Fruit fly (Drosophila melanogaster) whole organism, embryonic: ENCODE data around the gene Bet1.

ENCODE experiments used
- Asciz ChIP-seq: fragments of 200-800 bp; sonication (Bioruptor generic); optimal IDR thresholded peaks from 2 replicates; lab custom pipeline; 2017; ENCODE audit warnings: missing biosample characterization, mild to moderate bottlenecking, missing genetic modification characterization, missing genetic modification reagents
- Atf-2 ChIP-seq: fragments of 200-800 bp; sonication (Bioruptor generic); optimal IDR thresholded peaks from 2 replicates; lab custom pipeline; 2016; ENCODE audit warnings: missing biosample characterization, missing genetic modification characterization
- Atf6 ChIP-seq: fragments of 200-800 bp; sonication (Bioruptor generic); IDR thresholded peaks from 2 replicates; pipeline ENCODE4 v1.3.6; 2022; ENCODE audit warnings: missing biosample characterization, missing genetic modification characterization
- Awh ChIP-seq: fragments of 200-800 bp; sonication (Bioruptor generic); IDR thresholded peaks from 2 replicates; pipeline ENCODE4, ENCODE4 v1.3.6; 2022; ENCODE audit warnings: missing biosample characterization, missing genetic modification characterization
- BEAF-32 ChIP-seq: fragments of 200-800 bp; sonication (Bioruptor generic); optimal IDR thresholded peaks from 3 replicates; lab custom pipeline; 2017; ENCODE audit warnings: missing biosample characterization, missing genetic modification characterization, mild to moderate bottlenecking, moderate library complexity, missing genetic modification reagents
- Bteb2 ChIP-seq: fragments of 200-800 bp; sonication (Bioruptor generic); optimal IDR thresholded peaks from 2 replicates; lab custom pipeline; 2016; ENCODE audit warnings: missing biosample characterization, missing genetic modification characterization
- CG11504 ChIP-seq: fragments of 200-800 bp; sonication (Bioruptor generic); optimal IDR thresholded peaks from 3 replicates; lab custom pipeline; 2019; ENCODE audit warnings: missing biosample characterization, mild to moderate bottlenecking, missing genetic modification characterization, moderate library complexity
- CG12769 ChIP-seq: fragments of 200-800 bp; sonication (Bioruptor generic); optimal IDR thresholded peaks from 2 replicates; lab custom pipeline; 2019; ENCODE audit warnings: missing biosample characterization, mild to moderate bottlenecking, missing genetic modification characterization, moderate library complexity
- CG13424 ChIP-seq: fragments of 200-800 bp; sonication (Bioruptor generic); optimal IDR thresholded peaks from 2 replicates; lab custom pipeline; 2019; ENCODE audit warnings: missing biosample characterization, mild to moderate bottlenecking, missing genetic modification characterization, moderate library complexity
- CG14710 ChIP-seq: fragments of 200-800 bp; sonication (Bioruptor generic); optimal IDR thresholded peaks from 3 replicates; lab custom pipeline; 2019; ENCODE audit warnings: missing biosample characterization, mild to moderate bottlenecking, missing genetic modification characterization, moderate library complexity
- CG15011 ChIP-seq: fragments of 200-800 bp; sonication (Bioruptor generic); optimal IDR thresholded peaks from 3 replicates; lab custom pipeline; 2018; ENCODE audit warnings: missing biosample characterization, mild to moderate bottlenecking, missing genetic modification characterization
- CG1529 ChIP-seq: fragments of 200-800 bp; sonication (Bioruptor generic); optimal IDR thresholded peaks from 3 replicates; lab custom pipeline; 2018; ENCODE audit warnings: missing biosample characterization, missing genetic modification characterization
- CG1603 ChIP-seq: fragments of 200-800 bp; sonication (Bioruptor generic); optimal IDR thresholded peaks from 2 replicates; lab custom pipeline; 2019; ENCODE audit warnings: missing biosample characterization, mild to moderate bottlenecking, missing genetic modification characterization, moderate library complexity
- CG17568 ChIP-seq: fragments of 200-800 bp; sonication (Bioruptor generic); optimal IDR thresholded peaks from 2 replicates; lab custom pipeline; 2018; ENCODE audit warnings: missing biosample characterization, mild to moderate bottlenecking, missing genetic modification characterization, moderate library complexity
- CG31224 ChIP-seq: fragments of 200-800 bp; sonication (Bioruptor generic); IDR thresholded peaks from 2 replicates; pipeline ENCODE4 v1.3.6; 2022; ENCODE audit warnings: missing biosample characterization, missing genetic modification characterization
- CG3407 ChIP-seq: fragments of 200-800 bp; sonication (Bioruptor generic); optimal IDR thresholded peaks from 2 replicates; lab custom pipeline; 2018; ENCODE audit warnings: missing biosample characterization, mild to moderate bottlenecking, missing genetic modification characterization
- CG6765 ChIP-seq: fragments of 200-800 bp; sonication (Bioruptor generic); optimal IDR thresholded peaks from 3 replicates; lab custom pipeline; 2017; ENCODE audit warnings: missing biosample characterization, mild to moderate bottlenecking, missing genetic modification characterization
- CG7372 ChIP-seq: fragments of 200-800 bp; sonication (Bioruptor generic); IDR thresholded peaks from 2 replicates; pipeline ENCODE4 v1.3.6; 2022; ENCODE audit warnings: missing biosample characterization, missing genetic modification characterization
- CG8290 ChIP-seq, 3 experiments: fragments of 200-800 bp; sonication (Bioruptor generic); optimal IDR thresholded peaks; 2 replicates each; lab custom pipeline; 2016 to 2019; ENCODE audit warnings: missing biosample characterization in 3 of 3, missing genetic modification characterization in 3 of 3, mild to moderate bottlenecking in 2 of 3, moderate library complexity in 1 of 3
- CG8924 ChIP-seq: fragments of 200-800 bp; optimal IDR thresholded peaks from 3 replicates; lab custom pipeline; 2019; ENCODE audit warnings: missing biosample characterization, mild to moderate bottlenecking, missing genetic modification characterization, moderate library complexity
- Camta ChIP-seq: fragments of 200-800 bp; sonication (Bioruptor generic); optimal IDR thresholded peaks from 2 replicates; lab custom pipeline; 2016; ENCODE audit warnings: missing biosample characterization, missing genetic modification characterization
- D ChIP-seq, 2 experiments: fragments of 200-800 bp in 1 of 2; fragments of >200 bp in 1 of 2; sonication (Bioruptor generic) in 1 of 2; optimal IDR thresholded peaks; 2 replicates in 1 of 2; 3 replicates in 1 of 2; lab custom pipeline; 2017; ENCODE audit warnings: mild to moderate bottlenecking in 1 of 2, missing biosample characterization in 1 of 2, missing genetic modification characterization in 1 of 2, missing genetic modification reagents in 1 of 2
- Deaf1 ChIP-seq: fragments of 200-800 bp; optimal IDR thresholded peaks from 3 replicates; lab custom pipeline; 2019; ENCODE audit warnings: missing biosample characterization, mild to moderate bottlenecking, missing genetic modification characterization, moderate library complexity
- E2f1 ChIP-seq: fragments of 200-800 bp; sonication (Bioruptor generic); IDR thresholded peaks from 2 replicates; pipeline ENCODE4 v1.3.6; 2022; ENCODE audit warnings: missing biosample characterization, missing genetic modification characterization
- Fer3 ChIP-seq: fragments of 200-800 bp; sonication (Bioruptor generic); optimal IDR thresholded peaks from 2 replicates; lab custom pipeline; 2018; ENCODE audit warnings: missing biosample characterization, mild to moderate bottlenecking, missing genetic modification characterization, moderate library complexity
- GATAe ChIP-seq: fragments of 200-800 bp; sonication (Bioruptor generic); conservative IDR thresholded peaks from 2 replicates; pipeline ENCODE4 v1.3.6; 2022; ENCODE audit warnings: missing biosample characterization, missing genetic modification characterization
- H2.0 ChIP-seq: fragments of 200-800 bp; sonication (Bioruptor generic); IDR thresholded peaks from 2 replicates; pipeline ENCODE4 v1.3.6; 2022; ENCODE audit warnings: missing biosample characterization, missing genetic modification characterization
- HLH54F ChIP-seq: fragments of 200-800 bp; sonication (Bioruptor generic); optimal IDR thresholded peaks from 3 replicates; lab custom pipeline; 2016; ENCODE audit warnings: missing biosample characterization, missing genetic modification characterization
- Hand ChIP-seq: fragments of 200-800 bp; sonication (Bioruptor generic); optimal IDR thresholded peaks from 2 replicates; lab custom pipeline; 2017; ENCODE audit warnings: mild to moderate bottlenecking, missing biosample characterization, missing genetic modification reagents, missing genetic modification characterization
- Hr78 ChIP-seq, 2 experiments: fragments of 200-800 bp in 1 of 2; fragments of >200 bp in 1 of 2; sonication (Bioruptor generic) in 1 of 2; optimal IDR thresholded peaks; 2 replicates each; lab custom pipeline; 2017 to 2019; ENCODE audit warnings: missing biosample characterization in 2 of 2, missing genetic modification characterization in 2 of 2, mild to moderate bottlenecking in 1 of 2, moderate library complexity in 1 of 2
- Med ChIP-seq: fragments of 200-800 bp; sonication (Bioruptor generic); peaks from one replicate; lab custom pipeline; 2016; ENCODE audit warnings: missing biosample characterization, missing genetic modification characterization, mild to moderate bottlenecking, inconsistent platforms, moderate library complexity
- Mes4 ChIP-seq: fragments of 200-800 bp; sonication (Bioruptor generic); optimal IDR thresholded peaks from 2 replicates; lab custom pipeline; 2016; ENCODE audit warnings: missing biosample characterization, missing genetic modification characterization
- Optix ChIP-seq: fragments of 200-800 bp; sonication (Bioruptor generic); IDR thresholded peaks from 3 replicates; pipeline ENCODE4 v1.3.6; 2022; ENCODE audit warnings: missing biosample characterization, missing genetic modification characterization
- Sox102F ChIP-seq: fragments of 200-800 bp; sonication (Bioruptor generic); optimal IDR thresholded peaks from 2 replicates; lab custom pipeline; 2018; ENCODE audit warnings: missing biosample characterization, mild to moderate bottlenecking, missing genetic modification characterization, moderate library complexity
- Xbp1 ChIP-seq: fragments of 200-800 bp; sonication (Bioruptor generic); optimal IDR thresholded peaks from 3 replicates; lab custom pipeline; 2016; ENCODE audit warnings: missing biosample characterization, mild to moderate bottlenecking, missing genetic modification characterization
- ac ChIP-seq: fragments of 200-800 bp; sonication (Bioruptor generic); optimal IDR thresholded peaks from 3 replicates; lab custom pipeline; 2017; ENCODE audit warnings: missing biosample characterization, mild to moderate bottlenecking, missing genetic modification characterization
- bigmax ChIP-seq: fragments of 200-800 bp; sonication (Bioruptor generic); optimal IDR thresholded peaks from 2 replicates; lab custom pipeline; 2018; ENCODE audit warnings: missing biosample characterization, mild to moderate bottlenecking, missing genetic modification characterization
- fd64A ChIP-seq: fragments of 200-800 bp; sonication (Bioruptor generic); optimal IDR thresholded peaks from 3 replicates; lab custom pipeline; 2018; ENCODE audit warnings: missing biosample characterization, mild to moderate bottlenecking, missing genetic modification characterization
- gfzf ChIP-seq: fragments of 200-800 bp; sonication (Bioruptor generic); optimal IDR thresholded peaks from 2 replicates; lab custom pipeline; 2016; ENCODE audit warnings: missing biosample characterization, mild to moderate bottlenecking, missing genetic modification characterization, moderate library complexity
- her ChIP-seq: fragments of 200-800 bp; sonication (Bioruptor generic); optimal IDR thresholded peaks from 2 replicates; lab custom pipeline; 2016; ENCODE audit warnings: missing biosample characterization, missing genetic modification characterization
- inv ChIP-seq: fragments of 200-800 bp; sonication (Bioruptor generic); IDR thresholded peaks from 2 replicates; pipeline ENCODE4 v1.3.6; 2022; ENCODE audit warnings: missing biosample characterization, missing genetic modification characterization; ENCODE audit not compliant: partially characterized antibody
- knrl ChIP-seq: fragments of 200-800 bp; sonication (Bioruptor generic); IDR thresholded peaks from 3 replicates; pipeline ENCODE4 v1.3.6; 2022; ENCODE audit warnings: missing biosample characterization, missing genetic modification characterization; ENCODE audit not compliant: partially characterized antibody
- lmd ChIP-seq: fragments of 200-800 bp; sonication (Bioruptor generic); IDR thresholded peaks from 2 replicates; pipeline ENCODE4 v1.3.6; 2022; ENCODE audit warnings: missing biosample characterization, missing genetic modification characterization
- pb ChIP-seq: fragments of 200-800 bp; sonication (Bioruptor generic); optimal IDR thresholded peaks from 3 replicates; lab custom pipeline; 2016; ENCODE audit warnings: missing biosample characterization, missing genetic modification characterization
- sc ChIP-seq, 3 experiments: fragments of >200 bp in 2 of 3; fragments of 200-800 bp in 1 of 3; sonication (Bioruptor generic) in 1 of 3; optimal IDR thresholded peaks; 2 replicates in 2 of 3; 3 replicates in 1 of 3; lab custom pipeline; 2017; ENCODE audit warnings: mild to moderate bottlenecking in 1 of 3, missing biosample characterization in 1 of 3, missing genetic modification characterization in 1 of 3, missing genetic modification reagents in 1 of 3
- scrt ChIP-seq: fragments of 200-800 bp; sonication (Bioruptor generic); optimal IDR thresholded peaks from 2 replicates; lab custom pipeline; 2018; ENCODE audit warnings: missing biosample characterization, mild to moderate bottlenecking, missing genetic modification characterization, moderate library complexity
- seq ChIP-seq: fragments of 200-800 bp; sonication (Bioruptor generic); IDR thresholded peaks from 2 replicates; pipeline ENCODE4 v1.3.6; 2022; ENCODE audit warnings: missing biosample characterization, missing genetic modification characterization
- slp2 ChIP-seq: fragments of 200-800 bp; sonication (Bioruptor generic); optimal IDR thresholded peaks from 2 replicates; lab custom pipeline; 2016; ENCODE audit warnings: missing biosample characterization, missing genetic modification characterization
- sr ChIP-seq: fragments of 200-800 bp; sonication (Bioruptor generic); IDR thresholded peaks from 3 replicates; pipeline ENCODE4 v1.3.6; 2022; ENCODE audit warnings: missing biosample characterization, missing genetic modification characterization

The Bet1 gene

DNA sequence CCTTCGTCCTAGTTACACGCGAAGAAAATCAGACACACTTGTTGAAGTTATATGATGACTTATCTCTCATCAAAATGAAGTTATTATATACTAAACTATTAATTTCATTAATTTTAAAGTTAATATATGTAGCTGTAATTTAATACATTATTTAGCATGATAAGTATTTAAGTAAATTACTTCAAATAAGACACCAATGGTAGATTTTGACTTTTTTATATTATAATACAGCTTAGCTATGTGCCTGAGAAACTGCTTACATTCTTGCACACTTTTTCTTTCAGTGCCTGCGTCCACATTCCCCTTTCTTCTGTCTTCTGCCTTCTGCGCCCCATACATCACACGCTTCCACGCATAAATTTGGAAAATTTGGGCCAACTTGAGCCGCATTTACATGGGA, 9.6 kb upstream of the Bet1 start (continued):
- no peak for TF ChIP-seq ac (GFP tag; lab: Kevin White, UChicago)
- no peak for TF ChIP-seq BEAF-32
- no peak for TF ChIP-seq Atf-2
- peak; percentile 20 for TF ChIP-seq CG14710 (tag; lab: Kevin White, UChicago)
- TF ChIP-seq Mes4, result no peak
- no peak for TF ChIP-seq E2f1
- peak; percentile 71 for TF ChIP-seq CG11504 (tag; lab: Kevin White, UChicago)
- TF ChIP-seq Hr78 (GFP tag; optimal IDR thresholded peaks at IDR 0.05; lab: Kevin White, UChicago), result no peak
- no peak for TF ChIP-seq bigmax (GFP tag; lab: Kevin White, UChicago)
- TF ChIP-seq Med, result peak; percentile 60
- TF ChIP-seq CG3407 (GFP tag; lab: Kevin White, UChicago), result no peak
- TF ChIP-seq knrl (GFP tag; lab: Robert Waterston, UW), result no peak
- TF ChIP-seq CG6765 (GFP tag; lab: Kevin White, UChicago), result peak; percentile 5
- TF ChIP-seq CG1529, result no peak
- TF ChIP-seq Atf6 (GFP tag; lab: Robert Waterston, UW), result no peak
- no peak for TF ChIP-seq Optix
- TF ChIP-seq slp2 (GFP tag; lab: Kevin White, UChicago), result no peak
- TF ChIP-seq Asciz (GFP tag; lab: Kevin White, UChicago), result no peak
- no peak for TF ChIP-seq CG1603
- TF ChIP-seq Hand (GFP tag; lab: Kevin White, UChicago), result no peak
- TF ChIP-seq CG13424 (tag; lab: Kevin White, UChicago), result peak; percentile 26
- TF ChIP-seq scrt, result no peak
- TF ChIP-seq Awh (GFP tag; lab: Robert Waterston, UW), result no peak
- TF ChIP-seq CG15011 (GFP tag; lab: Kevin White, UChicago), result no peak
- TF ChIP-seq CG12769 (tag; lab: Kevin White, UChicago), result no peak
- no peak for TF ChIP-seq fd64A (GFP tag; lab: Kevin White, UChicago)
- no peak for TF ChIP-seq inv (GFP tag; lab: Robert Waterston, UW)
- no peak for TF ChIP-seq Deaf1 (tag; lab: Kevin White, UChicago)
- no peak for TF ChIP-seq Bteb2
- TF ChIP-seq lmd, result 0 out of 2 replicates have a peak, but pooled peaks have one; percentile 12
- TF ChIP-seq Sox102F (GFP tag; lab: Kevin White, UChicago), result peak; percentile 52
- TF ChIP-seq CG8924 (tag; lab: Kevin White, UChicago), result peak; percentile 50
- no peak for TF ChIP-seq CG7372 (GFP tag; lab: Robert Waterston, UW)
- TF ChIP-seq Camta (GFP tag; lab: Kevin White, UChicago), result no peak
- no peak for TF ChIP-seq gfzf
- TF ChIP-seq GATAe (GFP tag; lab: Robert Waterston, UW), result no peak
- no peak for TF ChIP-seq seq (GFP tag; lab: Robert Waterston, UW)
- TF ChIP-seq CG17568 (GFP tag; lab: Kevin White, UChicago), result no peak
- TF ChIP-seq CG8290 (GFP tag; optimal IDR thresholded peaks at IDR 0.05; lab: Kevin White, UChicago), result no peak
- TF ChIP-seq CG8290 (tag; optimal IDR thresholded peaks at IDR 0.05; lab: Kevin White, UChicago), result no peak
- TF ChIP-seq her (GFP tag; lab: Kevin White, UChicago), result no peak
- TF ChIP-seq pb (GFP tag; lab: Kevin White, UChicago), result no peak
- no peak for TF ChIP-seq sr (GFP tag; lab: Robert Waterston, UW)
- no peak for TF ChIP-seq H2.0
- no peak for TF ChIP-seq Fer3 (tag; lab: Kevin White, UChicago)
- TF ChIP-seq CG31224 (GFP tag; lab: Robert Waterston, UW), result no peak
- no peak for TF ChIP-seq sc (optimal IDR thresholded peaks at IDR 0.05; lab: Kevin White, UChicago)
- peak; percentile 9 for TF ChIP-seq sc (GFP tag; optimal IDR thresholded peaks at IDR 0.05; lab: Kevin White, UChicago)
- TF ChIP-seq D (optimal IDR thresholded peaks at IDR 0.05; lab: Kevin White, UChicago), result no peak
- no peak for TF ChIP-seq D (GFP tag; optimal IDR thresholded peaks at IDR 0.05; lab: Kevin White, UChicago)
- TF ChIP-seq Xbp1 (GFP tag; lab: Kevin White, UChicago), result peak; percentile 12
- no peak for TF ChIP-seq HLH54F
